Worm (Caenorhabditis elegans): ENCODE data around the gene ets-9.

The ets-9 gene

DNA sequence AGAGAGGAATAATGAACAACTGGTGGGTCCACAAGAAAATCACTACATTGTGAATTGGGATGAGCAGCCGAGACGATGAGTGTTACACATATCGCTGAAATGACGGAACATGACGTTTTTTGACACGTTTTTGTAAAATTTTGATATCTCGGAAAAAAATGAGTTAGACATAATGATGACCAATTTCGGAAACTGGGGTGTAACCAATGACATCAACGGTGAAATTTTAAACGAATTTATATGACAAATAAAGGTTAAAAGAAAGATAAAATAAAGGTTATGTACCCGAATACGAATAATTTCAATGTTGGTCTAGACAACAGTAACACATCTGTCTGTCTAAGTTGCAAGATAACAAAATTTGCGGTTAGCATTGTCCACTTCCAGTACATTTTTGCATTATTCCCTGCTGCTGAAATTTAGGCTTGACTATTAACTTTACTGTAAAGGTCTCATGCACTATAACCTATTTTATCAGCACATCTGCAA lies at the start of gene ets-9, which contains the start of gene twk-28:
ets-9 (plus strand) TSS at position 410 of the 489 bp plus-strand sequence.
twk-28 (minus strand) TSS at position 51 of the 489 bp plus-strand sequence.
- TF ChIP-seq attf-5 (GFP tag; optimal IDR thresholded peaks at IDR 0.05): no peak
- no peak for TF ChIP-seq hmg-1.2 (GFP tag; IDR thresholded peaks at IDR 0.05)
- TF ChIP-seq ztf-3 (GFP tag; optimal IDR thresholded peaks at IDR 0.05): no peak
- no peak for TF ChIP-seq F52B5.7 (tag; optimal IDR thresholded peaks at IDR 0.05)
- no peak for TF ChIP-seq ceh-91 (GFP tag; IDR thresholded peaks at IDR 0.05)

DNA sequence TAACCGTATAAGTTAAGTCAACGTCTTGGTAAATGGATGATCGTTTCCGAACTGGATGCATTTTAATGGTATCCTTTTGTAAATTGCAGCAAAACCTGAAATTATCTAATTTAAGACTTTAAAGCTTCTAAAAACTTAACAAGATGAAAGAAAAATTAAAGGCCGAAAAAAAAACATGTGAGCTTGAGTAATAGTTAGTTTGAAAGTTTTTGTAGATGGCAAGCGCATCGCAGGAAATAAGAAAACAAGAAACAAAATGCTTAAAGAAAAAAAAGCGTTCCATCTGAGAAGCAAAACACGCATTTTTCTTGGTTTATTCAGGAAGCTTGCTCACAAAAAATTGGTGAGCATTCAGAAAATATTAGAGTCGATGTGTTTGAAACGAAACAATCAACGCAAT lies 43.8 kb upstream of the ets-9 start, which contains the start of gene rab-37:
rab-37 (minus strand) TSS at position 101 of the 400 bp plus-strand sequence.
- TF ChIP-seq him-1 (tag; optimal IDR thresholded peaks at IDR 0.05) (no peak), dpl-1 (GFP tag; optimal IDR thresholded peaks at IDR 0.05) (no peak), Y53G8AR.9 (GFP tag; conservative IDR thresholded peaks at IDR 0.05) (no peak), bed-2 (GFP tag; IDR thresholded peaks at IDR 0.05) (no peak), B0035.1 (tag; optimal IDR thresholded peaks at IDR 0.05) (no peak), let-607 (tag; optimal IDR thresholded peaks at IDR 0.05) (no peak), attf-6 (GFP tag; IDR thresholded peaks at IDR 0.05) (no peak), zim-3 (tag; optimal IDR thresholded peaks at IDR 0.05) (no peak), lin-40 (tag; optimal IDR thresholded peaks at IDR 0.05) (no peak), rec-8 (tag; optimal IDR thresholded peaks at IDR 0.05) (no peak), ceh-79 (tag; optimal IDR thresholded peaks at IDR 0.05) (no peak), ztf-28 (GFP tag; IDR thresholded peaks at IDR 0.05) (no peak), nhr-27 (tag; optimal IDR thresholded peaks at IDR 0.05) (no peak), ccch-3 (GFP tag; optimal IDR thresholded peaks at IDR 0.05) (no peak)

DNA sequence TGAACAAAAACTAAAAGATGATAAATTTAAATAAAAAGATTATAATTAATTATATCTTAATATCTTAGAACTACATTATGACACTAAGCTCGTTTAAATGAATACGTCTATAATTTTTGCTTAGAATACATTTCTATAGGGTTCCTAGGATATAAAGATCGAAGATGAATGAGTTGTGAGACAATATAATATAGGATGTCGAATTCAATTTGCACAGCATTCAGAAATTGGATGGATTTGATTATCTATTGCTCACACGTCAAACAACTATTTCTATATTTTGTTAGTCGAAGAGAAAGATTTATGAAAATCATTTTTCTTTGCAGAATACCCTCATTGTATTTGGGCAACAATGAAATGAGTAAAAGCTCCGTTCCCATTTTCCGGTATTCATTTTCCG lies 40.5 kb upstream of the ets-9 start:
- TF ChIP-seq Y95B8A.8 (GFP tag; IDR thresholded peaks at IDR 0.05) (no peak), hmg-1.2 (GFP tag; IDR thresholded peaks at IDR 0.05) (no peak)

DNA sequence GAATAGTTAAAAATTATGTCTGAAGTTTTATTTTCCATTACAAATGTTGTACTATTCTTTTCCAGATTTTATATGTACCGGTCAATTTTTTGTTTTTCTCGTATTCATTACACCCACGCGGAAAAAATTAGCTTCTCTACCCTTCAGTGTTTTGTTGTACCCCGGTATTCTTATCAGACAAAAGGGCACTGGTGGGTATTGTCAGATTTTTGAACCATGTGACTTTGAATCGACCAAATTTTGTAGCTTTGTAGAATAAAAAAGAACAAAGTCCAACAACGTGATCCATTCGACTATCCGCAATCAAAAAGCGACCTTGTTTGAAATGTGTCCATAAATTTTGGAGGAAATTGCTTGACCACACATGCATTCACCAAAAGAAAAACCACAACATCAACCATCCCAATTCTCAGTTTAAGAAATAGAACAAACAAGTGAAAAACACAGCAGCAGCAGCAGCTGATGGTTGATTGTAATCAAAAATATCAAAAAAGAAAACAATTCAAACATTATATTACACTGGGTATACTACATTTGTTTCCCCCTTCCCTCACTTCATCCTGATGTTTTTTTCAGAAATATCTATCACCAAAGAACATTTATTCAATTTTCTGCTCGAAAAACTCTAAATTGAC lies 34.9 kb upstream of the ets-9 start:
- no peak for TF ChIP-seq hsf-1 (GFP tag; IDR thresholded peaks at IDR 0.05)
- no peak for TF ChIP-seq rcor-1 (GFP tag; IDR thresholded peaks at IDR 0.05)
- TF ChIP-seq ama-1 (optimal IDR thresholded peaks at IDR 0.05): no peak
- no peak for TF ChIP-seq ama-1 (GFP tag; optimal IDR thresholded peaks at IDR 0.05)
- no peak for TF ChIP-seq F10E7.11 (tag; optimal IDR thresholded peaks at IDR 0.05)
- TF ChIP-seq Y53G8AR.9 (GFP tag; conservative IDR thresholded peaks at IDR 0.05): 0 out of 2 replicates have a peak, but pooled peaks have one; percentile 35

DNA sequence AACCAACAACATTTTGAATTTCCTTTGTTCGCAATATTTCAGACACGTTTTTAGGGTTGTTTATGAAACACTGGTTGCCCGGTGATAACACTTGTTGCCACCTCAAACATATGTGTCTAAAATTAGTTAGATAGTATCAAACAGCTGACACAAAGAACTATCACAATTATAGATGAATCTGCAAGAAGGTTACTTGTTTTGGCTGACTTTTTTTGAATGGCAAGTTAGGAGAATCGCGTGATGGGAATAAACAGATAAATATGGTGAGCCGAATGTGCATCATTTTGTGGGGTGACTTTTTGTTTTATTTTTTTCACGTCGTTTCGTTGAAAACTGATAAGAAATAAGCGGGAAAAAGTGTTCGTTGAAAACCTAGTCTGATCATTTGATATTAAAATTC lies 34.4 kb upstream of the ets-9 start:
- TF ChIP-seq F23B12.7 (tag; optimal IDR thresholded peaks at IDR 0.05; ENCODE audit: insufficient read depth) (no peak), egrh-3 (GFP tag; IDR thresholded peaks at IDR 0.05) (no peak), tbp1 (GFP tag; optimal IDR thresholded peaks at IDR 0.05) (no peak), unc-62 (GFP tag; optimal IDR thresholded peaks at IDR 0.05) (peak; percentile 8), chd-7 (tag; optimal IDR thresholded peaks at IDR 0.05) (peak; percentile 1), nfyb-1 (GFP tag; IDR thresholded peaks at IDR 0.05) (0 out of 2 replicates have a peak, but pooled peaks have one; percentile 15), gei-17 (GFP tag; optimal IDR thresholded peaks at IDR 0.05) (no peak), ztf-28 (GFP tag; IDR thresholded peaks at IDR 0.05) (no peak), lin-26 (GFP tag; IDR thresholded peaks at IDR 0.05) (peak; percentile 33; the same call in 1 of the 2 replicates), Y95B8A.8 (GFP tag; IDR thresholded peaks at IDR 0.05) (no peak), let-607 (tag; optimal IDR thresholded peaks at IDR 0.05) (peak in 1 of 2 experiments; percentile 56), cebp-1 (GFP tag; IDR thresholded peaks at IDR 0.05) (0 out of 2 replicates have a peak, but pooled peaks have one; percentile 16), cebp-1 (tag; optimal IDR thresholded peaks at IDR 0.05) (peak; percentile 41), zfh-2 (GFP tag; conservative IDR thresholded peaks at IDR 0.05) (no peak), atf-7 (tag; optimal IDR thresholded peaks at IDR 0.05) (peak; percentile 49), pbrm-1 (GFP tag; IDR thresholded peaks at IDR 0.05) (no peak), madf-3 (GFP tag; IDR thresholded peaks at IDR 0.05) (no peak), nhr-80 (tag; optimal IDR thresholded peaks at IDR 0.05) (peak; percentile 87)

All from whole organism, young adult.